Worm (Caenorhabditis elegans) whole organism, mixed stage, embryonic: ENCODE results near the gene ckb-1.

Experiments
- lin-32 ChIP-seq: fragments of 200-800 bp; sonication (Bioruptor generic); optimal IDR thresholded peaks from 2 replicates; lab custom pipeline; 2018; ENCODE audit warnings: mild to moderate bottlenecking, missing genetic modification characterization, missing compliant biosample characterization
- nhr-28 ChIP-seq: fragments of 150-350 bp; optimal IDR thresholded peaks from 2 replicates; lab custom pipeline; 2014; ENCODE audit warnings: missing biosample characterization, missing genetic modification characterization

DNA sequence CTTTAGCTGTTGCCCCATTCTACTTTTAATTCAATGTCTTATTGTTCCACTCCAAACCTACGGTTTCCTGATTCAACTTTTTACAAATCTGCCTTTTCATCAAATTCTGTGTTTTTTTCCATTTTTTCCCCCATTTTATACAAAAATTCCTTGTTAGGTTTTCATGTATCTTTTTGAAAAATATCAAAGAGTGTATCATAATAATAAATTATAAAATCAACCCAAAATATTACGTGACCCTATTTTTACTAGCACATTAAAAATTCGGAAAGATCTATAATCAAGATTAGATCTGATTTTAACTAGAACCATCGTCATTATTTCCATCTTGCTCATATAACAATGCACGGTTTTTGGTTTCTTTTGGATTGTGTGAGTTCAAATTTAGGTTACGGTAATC lies 45.0 kb upstream of the ckb-1 start, which contains the start of gene H38K22.6:
- TF ChIP-seq nhr-28 (no peak), lin-32 (GFP tag; lab: Kevin White, UChicago) (no peak)
